Worm (Caenorhabditis elegans) whole organism, young adult: ENCODE data around the gene C06E2.1.

Experiments
- B0019.2 ChIP-seq: fragments of 200-800 bp; sonication (Bioruptor generic); conservative IDR thresholded peaks from 2 replicates; pipeline ENCODE4 v1.3.6; 2022; ENCODE audit warnings: missing genetic modification reagents, missing genetic modification characterization, missing compliant biosample characterization
- B0336.3 ChIP-seq: fragments of 200-800 bp; sonication (Bioruptor generic); IDR thresholded peaks from 2 replicates; pipeline ENCODE4 v1.3.6; 2022; ENCODE audit warnings: missing genetic modification characterization, missing compliant biosample characterization
- C17E4.6 ChIP-seq: fragments of 200-800 bp; sonication (Bioruptor generic); IDR thresholded peaks from 2 replicates; pipeline ENCODE4 v1.3.6; 2022; ENCODE audit warnings: missing genetic modification reagents, missing genetic modification characterization, missing compliant biosample characterization
- F22D6.2 ChIP-seq: sonication (generic microtip); optimal IDR thresholded peaks from 2 replicates; lab custom pipeline; 2016; ENCODE audit warnings: mild to moderate bottlenecking, missing genetic modification characterization, missing compliant biosample characterization
- F37B4.10 ChIP-seq: fragments of 200-800 bp; sonication (Bioruptor generic); IDR thresholded peaks from 2 replicates; pipeline ENCODE4 v1.3.6; 2022; ENCODE audit warnings: missing genetic modification characterization, missing compliant biosample characterization
- F55B11.4 ChIP-seq: sonication (generic microtip); optimal IDR thresholded peaks from 2 replicates; lab custom pipeline; 2016; ENCODE audit warnings: missing compliant biosample characterization, missing genetic modification characterization, borderline replicate concordance; ENCODE audit not compliant: insufficient read depth
- K11D2.4 ChIP-seq: fragments of 200-800 bp; sonication (Bioruptor generic); IDR thresholded peaks from 2 replicates; pipeline ENCODE4 v1.3.6; 2022; ENCODE audit warnings: missing genetic modification reagents, missing genetic modification characterization, missing compliant biosample characterization
- K12H6.12 ChIP-seq: fragments of 200-800 bp; sonication (Bioruptor generic); optimal IDR thresholded peaks from 2 replicates; lab custom pipeline; 2018; ENCODE audit warnings: mild to moderate bottlenecking, missing genetic modification characterization, missing compliant biosample characterization
- T26A5.8 ChIP-seq: sonication (generic microtip); optimal IDR thresholded peaks from 2 replicates; lab custom pipeline; 2016; ENCODE audit warnings: missing genetic modification characterization, missing compliant biosample characterization
- Y53F4B.3 ChIP-seq: fragments of 200-800 bp; sonication (Bioruptor generic); IDR thresholded peaks from 2 replicates; pipeline ENCODE4 v1.3.6; 2022; ENCODE audit warnings: missing genetic modification reagents, missing genetic modification characterization, missing compliant biosample characterization
- Y95B8A.8 ChIP-seq: fragments of 200-800 bp; sonication (Bioruptor generic); IDR thresholded peaks from 2 replicates; pipeline ENCODE4 v1.3.6; 2022; ENCODE audit warnings: missing genetic modification reagents, missing genetic modification characterization, missing compliant biosample characterization
- aptf-2 ChIP-seq: fragments of 200-800 bp; sonication (Bioruptor generic); conservative IDR thresholded peaks from 2 replicates; pipeline ENCODE4 v1.3.6; 2022; ENCODE audit warnings: missing genetic modification reagents, missing genetic modification characterization, missing compliant biosample characterization
- attf-5 ChIP-seq: fragments of 200-800 bp; sonication (Bioruptor generic); optimal IDR thresholded peaks from 2 replicates; lab custom pipeline; 2018; ENCODE audit warnings: mild to moderate bottlenecking, missing genetic modification characterization, missing compliant biosample characterization
- bed-1 ChIP-seq: fragments of 200-800 bp; sonication (Bioruptor generic); IDR thresholded peaks from 2 replicates; pipeline ENCODE4 v1.3.6; 2022; ENCODE audit warnings: missing genetic modification reagents, missing genetic modification characterization, missing compliant biosample characterization
- bed-2 ChIP-seq: fragments of 200-800 bp; sonication (Bioruptor generic); IDR thresholded peaks from 2 replicates; pipeline ENCODE4 v1.3.6; 2022; ENCODE audit warnings: missing genetic modification reagents, missing genetic modification characterization, missing compliant biosample characterization
- ceh-100 ChIP-seq: fragments of 200-800 bp; sonication (Bioruptor generic); IDR thresholded peaks from 2 replicates; pipeline ENCODE4 v1.3.6; 2022; ENCODE audit warnings: missing genetic modification reagents, missing genetic modification characterization, missing compliant biosample characterization
- ceh-27 ChIP-seq: fragments of 200-800 bp; sonication (Bioruptor generic); optimal IDR thresholded peaks from 2 replicates; lab custom pipeline; 2018; ENCODE audit warnings: mild to moderate bottlenecking, missing genetic modification characterization, moderate library complexity, missing compliant biosample characterization
- ceh-40 ChIP-seq: fragments of 200-800 bp; sonication (Bioruptor generic); IDR thresholded peaks from 2 replicates; pipeline ENCODE4 v1.3.6; 2022; ENCODE audit warnings: missing genetic modification characterization, missing compliant biosample characterization
- ceh-91 ChIP-seq: fragments of 200-800 bp; sonication (Bioruptor generic); IDR thresholded peaks from 2 replicates; pipeline ENCODE4 v1.3.6; 2022; ENCODE audit warnings: missing genetic modification reagents, missing genetic modification characterization, missing compliant biosample characterization
- dox-1 ChIP-seq: fragments of 200-800 bp; sonication (Bioruptor generic); IDR thresholded peaks from 2 replicates; pipeline ENCODE4 v1.3.6; 2022; ENCODE audit warnings: missing genetic modification reagents, missing genetic modification characterization, missing compliant biosample characterization
- dpff-1 ChIP-seq: sonication (generic microtip); optimal IDR thresholded peaks from 2 replicates; lab custom pipeline; 2017; ENCODE audit warnings: mild to moderate bottlenecking, missing genetic modification characterization, missing compliant biosample characterization
- dpl-1 ChIP-seq: fragments of 150-350 bp; optimal IDR thresholded peaks from 2 replicates; lab custom pipeline; 2014; ENCODE audit warnings: missing biosample characterization, missing genetic modification reagents, missing genetic modification characterization
- egl-18 ChIP-seq: fragments of 200-800 bp; sonication (Bioruptor generic); IDR thresholded peaks from 2 replicates; pipeline ENCODE4 v1.3.6; 2022; ENCODE audit warnings: missing genetic modification reagents, missing genetic modification characterization, missing compliant biosample characterization
- egl-44 ChIP-seq: fragments of 200-800 bp; sonication (Bioruptor generic); IDR thresholded peaks from 2 replicates; pipeline ENCODE4 v1.3.6; 2022; ENCODE audit warnings: missing genetic modification reagents, missing genetic modification characterization, missing compliant biosample characterization
- ets-4 ChIP-seq: fragments of 200-800 bp; sonication (Bioruptor generic); optimal IDR thresholded peaks from 2 replicates; lab custom pipeline; 2018; ENCODE audit warnings: mild to moderate bottlenecking, missing genetic modification characterization, missing compliant biosample characterization
- fkh-3 ChIP-seq: sonication (generic microtip); optimal IDR thresholded peaks from 2 replicates; lab custom pipeline; 2016; ENCODE audit warnings: mild to moderate bottlenecking, missing genetic modification characterization, missing compliant biosample characterization
- hlh-12 ChIP-seq: sonication (generic microtip); optimal IDR thresholded peaks from 2 replicates; lab custom pipeline; 2016; ENCODE audit warnings: missing genetic modification characterization, missing compliant biosample characterization
- hlh-26 ChIP-seq: fragments of 200-800 bp; sonication (Bioruptor generic); conservative IDR thresholded peaks from 2 replicates; pipeline ENCODE4 v1.3.6; 2022; ENCODE audit warnings: missing genetic modification reagents, missing genetic modification characterization, missing compliant biosample characterization
- hrde-1 ChIP-seq: sonication (generic microtip); optimal IDR thresholded peaks from 2 replicates; lab custom pipeline; 2016; ENCODE audit warnings: missing genetic modification characterization, mild to moderate bottlenecking, missing compliant biosample characterization, moderate library complexity, missing genotype, missing genetic modification reagents, borderline replicate concordance
- let-607 ChIP-seq, 2 experiments: fragments of 200-800 bp in 1 of 2; sonication (Bioruptor generic) in 1 of 2; sonication (generic microtip) in 1 of 2; optimal IDR thresholded peaks; 2 replicates each; lab custom pipeline; 2016 to 2018; ENCODE audit warnings: mild to moderate bottlenecking in 2 of 2, missing compliant biosample characterization in 2 of 2, missing genetic modification characterization in 2 of 2, moderate library complexity in 2 of 2, missing genotype in 1 of 2
- lin-54 ChIP-seq: fragments of 200-800 bp; sonication (Bioruptor generic); optimal IDR thresholded peaks from 2 replicates; lab custom pipeline; 2018; ENCODE audit warnings: mild to moderate bottlenecking, missing genetic modification characterization, missing compliant biosample characterization
- lsl-1 ChIP-seq: fragments of 200-800 bp; sonication (Bioruptor generic); optimal IDR thresholded peaks from 2 replicates; lab custom pipeline; 2018; ENCODE audit warnings: mild to moderate bottlenecking, missing genetic modification characterization, moderate library complexity, missing compliant biosample characterization
- madf-3 ChIP-seq: fragments of 200-800 bp; sonication (Bioruptor generic); IDR thresholded peaks from 2 replicates; pipeline ENCODE4 v1.3.6; 2022; ENCODE audit warnings: missing genetic modification reagents, missing genetic modification characterization, missing compliant biosample characterization
- madf-6 ChIP-seq: fragments of 200-800 bp; sonication (Bioruptor generic); IDR thresholded peaks from 2 replicates; pipeline ENCODE4 v1.3.6; 2022; ENCODE audit warnings: missing genetic modification reagents, missing genetic modification characterization, missing compliant biosample characterization
- mcd-1 ChIP-seq: fragments of 200-800 bp; sonication (Bioruptor generic); IDR thresholded peaks from 2 replicates; pipeline ENCODE4 v1.3.6; 2022; ENCODE audit warnings: missing genetic modification reagents, missing genetic modification characterization, missing compliant biosample characterization
- mel-28 ChIP-seq: sonication (generic microtip); optimal IDR thresholded peaks from 2 replicates; lab custom pipeline; 2016; ENCODE audit warnings: borderline replicate concordance, mild to moderate bottlenecking, missing genetic modification characterization, missing compliant biosample characterization
- mxl-1 ChIP-seq: sonication (generic microtip); optimal IDR thresholded peaks from 2 replicates; lab custom pipeline; 2016; ENCODE audit warnings: missing genetic modification characterization, missing compliant biosample characterization
- nhr-27 ChIP-seq: fragments of 200-800 bp; sonication (Bioruptor generic); optimal IDR thresholded peaks from 2 replicates; lab custom pipeline; 2018; ENCODE audit warnings: mild to moderate bottlenecking, missing genetic modification characterization, moderate library complexity, missing compliant biosample characterization
- nhr-80 ChIP-seq: sonication (generic microtip); optimal IDR thresholded peaks from 2 replicates; lab custom pipeline; 2016; ENCODE audit warnings: missing genetic modification characterization, missing compliant biosample characterization
- nhr-90 ChIP-seq: sonication (generic microtip); optimal IDR thresholded peaks from 2 replicates; lab custom pipeline; 2016; ENCODE audit warnings: missing genotype, mild to moderate bottlenecking, missing genetic modification characterization, missing compliant biosample characterization
- rcor-1 ChIP-seq: fragments of 200-800 bp; sonication (Bioruptor generic); IDR thresholded peaks from 2 replicates; pipeline ENCODE4 v1.3.6; 2022; ENCODE audit warnings: missing genetic modification reagents, missing genetic modification characterization, missing compliant biosample characterization
- snpc-3.4 ChIP-seq: sonication (generic microtip); optimal IDR thresholded peaks from 2 replicates; lab custom pipeline; 2017; ENCODE audit warnings: missing genetic modification characterization, mild to moderate bottlenecking, missing compliant biosample characterization, antibody characterized with exemption, moderate library complexity, missing genotype, missing genetic modification reagents
- somi-1 ChIP-seq: fragments of 200-800 bp; sonication (Bioruptor generic); optimal IDR thresholded peaks from 2 replicates; lab custom pipeline; 2018; ENCODE audit warnings: mild to moderate bottlenecking, missing genetic modification characterization, missing compliant biosample characterization
- sptf-2 ChIP-seq: fragments of 200-800 bp; sonication (Bioruptor generic); optimal IDR thresholded peaks from 2 replicates; lab custom pipeline; 2018; ENCODE audit warnings: mild to moderate bottlenecking, missing genetic modification characterization, missing compliant biosample characterization
- zim-3 ChIP-seq: sonication (generic microtip); optimal IDR thresholded peaks from 2 replicates; lab custom pipeline; 2017; ENCODE audit warnings: mild to moderate bottlenecking, missing genetic modification characterization, moderate library complexity, missing compliant biosample characterization
- ztf-22 ChIP-seq: fragments of 200-800 bp; sonication (Bioruptor generic); optimal IDR thresholded peaks from 2 replicates; lab custom pipeline; 2018; ENCODE audit warnings: mild to moderate bottlenecking, missing genetic modification characterization, moderate library complexity, missing compliant biosample characterization
- ztf-25 ChIP-seq: fragments of 200-800 bp; sonication (Bioruptor generic); IDR thresholded peaks from 2 replicates; pipeline ENCODE4 v1.3.6; 2022; ENCODE audit warnings: missing genetic modification reagents, missing genetic modification characterization, missing compliant biosample characterization
- ztf-6 ChIP-seq: fragments of 200-800 bp; sonication (Bioruptor generic); IDR thresholded peaks from 2 replicates; pipeline ENCODE4 v1.3.6; 2022; ENCODE audit warnings: missing genetic modification reagents, missing genetic modification characterization, missing compliant biosample characterization

The C06E2.1 gene

DNA sequence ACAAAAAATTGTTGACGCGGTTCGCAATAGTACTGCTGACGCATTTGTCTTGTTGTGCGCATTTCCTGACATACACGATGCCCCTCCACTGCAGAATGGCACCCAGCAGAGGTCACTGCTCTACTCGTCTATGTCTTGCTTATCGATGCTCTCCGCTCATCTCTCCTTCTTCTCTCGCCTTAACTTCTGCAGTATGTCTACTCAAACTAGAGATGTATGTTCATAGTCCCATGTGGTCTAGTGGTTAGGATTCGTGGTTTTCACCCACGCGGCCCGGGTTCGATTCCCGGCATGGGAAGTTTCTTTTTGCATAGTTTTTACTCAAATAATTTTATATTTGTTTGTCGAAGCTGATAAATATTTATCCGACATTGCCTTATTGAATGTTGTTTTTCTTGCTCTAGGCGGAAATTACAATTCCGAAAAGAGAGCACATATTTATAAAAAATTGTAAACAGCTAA is 38.7 kb downstream of the C06E2.1 start, which contains the start of gene C28G1.2 (continued):
- TF ChIP-seq ceh-91: no peak
- TF ChIP-seq egl-44 (GFP tag; lab: Robert Waterston, UW): peak; percentile 94
- TF ChIP-seq T26A5.8 (tag; lab: Kevin White, UChicago): peak; percentile 92
- TF ChIP-seq mxl-1 (tag; lab: Kevin White, UChicago): peak; percentile 63
- TF ChIP-seq ceh-40 (GFP tag; lab: Robert Waterston, UW): peak; percentile 91
- TF ChIP-seq ceh-100 (GFP tag; lab: Robert Waterston, UW): peak; percentile 51; the same call in 1 of the 2 replicates
- no peak; the same call in 1 of the 2 replicates for TF ChIP-seq madf-6
- TF ChIP-seq lin-54 (GFP tag; lab: Kevin White, UChicago): peak; percentile 68
- TF ChIP-seq aptf-2 (GFP tag; lab: Robert Waterston, UW): 0 out of 2 replicates have a peak, but pooled peaks have one; percentile 53
- TF ChIP-seq bed-2 (GFP tag; lab: Robert Waterston, UW): no peak
- TF ChIP-seq attf-5: peak; percentile 91
- peak; percentile 78 for TF ChIP-seq Y95B8A.8 (GFP tag; lab: Robert Waterston, UW)
- TF ChIP-seq K12H6.12 (tag; lab: Kevin White, UChicago): peak; percentile 94
- peak; percentile 81 for TF ChIP-seq ztf-6 (GFP tag; lab: Robert Waterston, UW)
- TF ChIP-seq ztf-22: peak; percentile 83
- no peak for TF ChIP-seq dpff-1
- TF ChIP-seq rcor-1 (GFP tag; lab: Robert Waterston, UW): peak; percentile 87
- peak; percentile 72 to 84 for TF ChIP-seq let-607 (tag; optimal IDR thresholded peaks at IDR 0.05; lab: Kevin White, UChicago)
- 0 out of 2 replicates have a peak, but pooled peaks have one; percentile 54 for TF ChIP-seq hlh-26 (GFP tag; lab: Robert Waterston, UW)
- TF ChIP-seq dox-1 (GFP tag; lab: Robert Waterston, UW): peak; percentile 93
- TF ChIP-seq F37B4.10 (GFP tag; lab: Robert Waterston, UW): 0 out of 2 replicates have a peak, but pooled peaks have one; percentile 46
- TF ChIP-seq lsl-1: peak; percentile 20
- no peak for TF ChIP-seq bed-1 (GFP tag; lab: Robert Waterston, UW)
- TF ChIP-seq F22D6.2 (tag; lab: Kevin White, UChicago): peak; percentile 64
- TF ChIP-seq mcd-1 (GFP tag; lab: Robert Waterston, UW): no peak; the same call in 1 of the 2 replicates
- TF ChIP-seq somi-1 (GFP tag; lab: Kevin White, UChicago): peak; percentile 86
- peak; percentile 52 for TF ChIP-seq snpc-3.4 (tag; lab: Kevin White, UChicago)
- peak; percentile 70 for TF ChIP-seq fkh-3 (tag; lab: Kevin White, UChicago)
- peak; percentile 82 for TF ChIP-seq ets-4 (GFP tag; lab: Kevin White, UChicago)
- TF ChIP-seq Y53F4B.3: peak; percentile 77; the same call in 1 of the 2 replicates
- TF ChIP-seq zim-3 (tag; lab: Kevin White, UChicago): peak; percentile 88
- TF ChIP-seq B0336.3 (GFP tag; lab: Robert Waterston, UW): peak; percentile 90
- peak; percentile 80 for TF ChIP-seq nhr-27 (tag; lab: Kevin White, UChicago)
- peak; percentile 89; the same call in 1 of the 2 replicates for TF ChIP-seq K11D2.4
- TF ChIP-seq madf-3 (GFP tag; lab: Robert Waterston, UW): peak; percentile 76; the same call in 1 of the 2 replicates
- no peak for TF ChIP-seq F55B11.4 (tag; lab: Kevin White, UChicago)
- peak; percentile 79 for TF ChIP-seq hlh-12 (tag; lab: Kevin White, UChicago)
- TF ChIP-seq ztf-25 (GFP tag; lab: Robert Waterston, UW): peak; percentile 93

DNA sequence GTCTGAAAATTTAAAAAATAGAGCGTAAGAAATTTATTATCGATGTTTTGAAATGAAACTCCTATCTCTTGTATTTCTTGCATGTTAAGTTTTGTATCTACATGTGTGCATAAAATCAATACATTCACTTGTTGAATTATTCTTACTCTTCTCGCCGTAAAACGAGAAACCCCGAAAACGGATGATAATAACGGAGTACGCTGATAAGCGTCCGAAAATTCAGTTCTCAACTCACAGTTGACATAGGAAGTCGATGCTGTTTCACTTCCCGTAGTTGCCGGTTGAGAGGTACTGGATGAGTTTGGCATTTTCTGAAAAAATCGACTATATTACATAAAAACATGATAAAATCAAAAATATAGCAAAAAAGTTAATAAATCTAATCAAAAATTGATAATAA is 39.2 kb downstream of the C06E2.1 start, which contains the start of gene sec-15:
Gene sec-15 (minus strand): TSS at position 311 of the 400 bp plus-strand sequence.
- no peak for TF ChIP-seq mel-28 (tag; lab: Kevin White, UChicago)
- no peak for TF ChIP-seq egl-18 (GFP tag; lab: Robert Waterston, UW)
- TF ChIP-seq hrde-1 (tag; lab: Kevin White, UChicago): no peak
- no peak for TF ChIP-seq sptf-2 (GFP tag; lab: Kevin White, UChicago)
- no peak for TF ChIP-seq B0019.2
- TF ChIP-seq nhr-80: no peak
- no peak for TF ChIP-seq nhr-90
- no peak for TF ChIP-seq C17E4.6
- TF ChIP-seq dpl-1 (GFP tag; lab: Kevin White, UChicago): no peak
- TF ChIP-seq mcd-1 (GFP tag; lab: Robert Waterston, UW): no peak
- no peak for TF ChIP-seq ceh-27 (GFP tag; lab: Kevin White, UChicago)
- no peak for TF ChIP-seq ceh-91
- TF ChIP-seq nhr-27 (tag; lab: Kevin White, UChicago): no peak
- no peak for TF ChIP-seq ceh-100 (GFP tag; lab: Robert Waterston, UW)
